Worm (Caenorhabditis elegans) whole organism, L1 larva: ENCODE data around the gene npr-20.
A peak's percentile ranks its signal among the peaks of the same experiment; 100 is the strongest.

ENCODE experiments used
- C16A3.4 ChIP-seq: fragments of 150-350 bp; optimal IDR thresholded peaks from 2 replicates; lab custom pipeline; 2014; ENCODE audit warnings: missing biosample characterization, missing genetic modification characterization
- aha-1 ChIP-seq: fragments of 150-350 bp; optimal IDR thresholded peaks from 2 replicates; lab custom pipeline; 2014; ENCODE audit warnings: missing biosample characterization, missing genetic modification characterization
- blmp-1 ChIP-seq: fragments of 150-350 bp; optimal IDR thresholded peaks from 2 replicates; lab custom pipeline; 2014; ENCODE audit warnings: missing biosample characterization, missing genetic modification characterization
- ceh-63 ChIP-seq: fragments of 200-800 bp; sonication (Bioruptor generic); optimal IDR thresholded peaks from 2 replicates; lab custom pipeline; 2018; ENCODE audit warnings: mild to moderate bottlenecking, missing genetic modification characterization, missing compliant biosample characterization
- ceh-8 ChIP-seq: fragments of 200-800 bp; sonication (Bioruptor generic); optimal IDR thresholded peaks from 2 replicates; lab custom pipeline; 2018; ENCODE audit warnings: mild to moderate bottlenecking, missing genetic modification characterization, moderate library complexity, missing compliant biosample characterization
- ceh-82 ChIP-seq, 3 experiments: fragments of 150-350 bp in 1 of 3; sonication (generic microtip) in 2 of 3; optimal IDR thresholded peaks; 2 replicates each; lab custom pipeline; 2014 to 2017; ENCODE audit warnings: missing biosample characterization in 3 of 3, missing genetic modification characterization in 3 of 3
- dpl-1 ChIP-seq, 3 experiments: fragments of 150-350 bp in 2 of 3; sonication (generic microtip) in 1 of 3; optimal IDR thresholded peaks; 2 replicates each; lab custom pipeline; 2014 to 2017; ENCODE audit warnings: missing biosample characterization in 3 of 3, missing genetic modification characterization in 3 of 3, missing genetic modification reagents in 3 of 3
- efl-1 ChIP-seq, 4 experiments: fragments of 150-350 bp; optimal IDR thresholded peaks in 3 of 4; peaks in 1 of 4; 1 replicate in 1 of 4; 2 replicates in 3 of 4; lab custom pipeline; 2014; ENCODE audit warnings: missing biosample characterization in 2 of 4, missing genetic modification characterization in 2 of 4, missing genetic modification reagents in 2 of 4
- egl-13 ChIP-seq: sonication (generic microtip); optimal IDR thresholded peaks from 2 replicates; lab custom pipeline; 2016; ENCODE audit warnings: missing genotype, missing genetic modification reagents, missing genetic modification characterization, missing compliant biosample characterization
- egl-27 ChIP-seq, 2 experiments: fragments of 150-350 bp in 1 of 2; sonication (generic microtip); optimal IDR thresholded peaks; 3 replicates each; lab custom pipeline; 2017 to 2018; ENCODE audit warnings: missing biosample characterization in 2 of 2, missing genetic modification characterization in 2 of 2, missing genetic modification reagents in 2 of 2
- elt-2 ChIP-seq: sonication (generic microtip); optimal IDR thresholded peaks from 2 replicates; lab custom pipeline; 2016; ENCODE audit warnings: missing genetic modification characterization, mild to moderate bottlenecking, inconsistent platforms, missing compliant biosample characterization, missing genetic modification reagents
- elt-3 ChIP-seq, 6 experiments: fragments of 150-350 bp in 1 of 6; sonication (generic microtip); optimal IDR thresholded peaks; 2 replicates each; lab custom pipeline; 2017 to 2018; ENCODE audit warnings: missing biosample characterization in 6 of 6, missing genetic modification characterization in 6 of 6, inconsistent platforms in 1 of 6
- fkh-10 ChIP-seq: sonication (generic microtip); optimal IDR thresholded peaks from 2 replicates; lab custom pipeline; 2017; ENCODE audit warnings: missing biosample characterization, missing genetic modification reagents, missing genetic modification characterization
- fkh-8 ChIP-seq: sonication (generic microtip); optimal IDR thresholded peaks from 2 replicates; lab custom pipeline; 2016; ENCODE audit warnings: mild to moderate bottlenecking, missing genetic modification characterization, missing compliant biosample characterization
- hlh-17 ChIP-seq: fragments of 200-800 bp; sonication (Bioruptor generic); optimal IDR thresholded peaks from 2 replicates; lab custom pipeline; 2018; ENCODE audit warnings: missing genetic modification characterization, mild to moderate bottlenecking, missing compliant biosample characterization, moderate library complexity, borderline replicate concordance
- irx-1 ChIP-seq: sonication (generic microtip); optimal IDR thresholded peaks from 2 replicates; lab custom pipeline; 2016; ENCODE audit warnings: missing genetic modification characterization, missing compliant biosample characterization
- lin-13 ChIP-seq: fragments of 150-350 bp; optimal IDR thresholded peaks from 2 replicates; lab custom pipeline; 2014; ENCODE audit warnings: missing biosample characterization, missing genetic modification reagents, missing genetic modification characterization
- lin-14 ChIP-seq: fragments of 200-800 bp; sonication (Bioruptor generic); optimal IDR thresholded peaks from 2 replicates; lab custom pipeline; 2018; ENCODE audit warnings: mild to moderate bottlenecking, missing genetic modification characterization, moderate library complexity, missing compliant biosample characterization
- lin-15B ChIP-seq: fragments of 150-350 bp; sonication (generic microtip); optimal IDR thresholded peaks from 3 replicates; lab custom pipeline; 2014; ENCODE audit warnings: missing biosample characterization, missing genetic modification characterization
- lin-35 ChIP-seq, 2 experiments: fragments of 150-350 bp; optimal IDR thresholded peaks; 2 replicates each; lab custom pipeline; 2014; ENCODE audit warnings: missing biosample characterization in 2 of 2, missing genetic modification characterization in 2 of 2, missing genetic modification reagents in 2 of 2
- lir-3 ChIP-seq: sonication (generic microtip); optimal IDR thresholded peaks from 2 replicates; lab custom pipeline; 2016; ENCODE audit warnings: mild to moderate bottlenecking, missing genetic modification characterization, moderate library complexity, missing compliant biosample characterization; ENCODE audit not compliant: poor library complexity
- lsy-2 ChIP-seq, 2 experiments: fragments of 150-350 bp; optimal IDR thresholded peaks; 2 replicates each; lab custom pipeline; 2014; ENCODE audit warnings: missing biosample characterization in 2 of 2, missing genetic modification characterization in 2 of 2
- mab-9 ChIP-seq: fragments of 200-800 bp; sonication (Bioruptor generic); IDR thresholded peaks from 2 replicates; pipeline ENCODE4 v1.3.6; 2022; ENCODE audit warnings: missing genetic modification reagents, missing genetic modification characterization, missing compliant biosample characterization
- mdl-1 ChIP-seq, 2 experiments: fragments of 150-350 bp; optimal IDR thresholded peaks; 2 replicates each; lab custom pipeline; 2014 to 2017; ENCODE audit warnings: missing biosample characterization in 2 of 2, missing genetic modification characterization in 2 of 2, inconsistent platforms in 1 of 2
- mef-2 ChIP-seq: fragments of 150-350 bp; optimal IDR thresholded peaks from 2 replicates; lab custom pipeline; 2014; ENCODE audit warnings: missing biosample characterization, missing genetic modification characterization
- mep-1 ChIP-seq: fragments of 150-350 bp; optimal IDR thresholded peaks from 2 replicates; lab custom pipeline; 2014; ENCODE audit warnings: missing biosample characterization, missing genetic modification characterization
- nhr-19 ChIP-seq: fragments of 200-800 bp; sonication (Bioruptor generic); conservative IDR thresholded peaks from 2 replicates; pipeline ENCODE4 v1.3.6; 2022; ENCODE audit warnings: missing genetic modification characterization, missing compliant biosample characterization
- nhr-20 ChIP-seq: sonication (generic microtip); optimal IDR thresholded peaks from 2 replicates; lab custom pipeline; 2016; ENCODE audit warnings: mild to moderate bottlenecking, missing genetic modification characterization, missing compliant biosample characterization
- nhr-237 ChIP-seq: fragments of 150-350 bp; optimal IDR thresholded peaks from 2 replicates; lab custom pipeline; 2014; ENCODE audit warnings: missing biosample characterization, missing genetic modification characterization
- nhr-28 ChIP-seq: fragments of 150-350 bp; optimal IDR thresholded peaks from 2 replicates; lab custom pipeline; 2014; ENCODE audit warnings: missing biosample characterization, missing genetic modification characterization
- nhr-47 ChIP-seq: sonication (generic microtip); optimal IDR thresholded peaks from 2 replicates; lab custom pipeline; 2016; ENCODE audit warnings: mild to moderate bottlenecking, missing genetic modification characterization, moderate library complexity, missing compliant biosample characterization
- nhr-71 ChIP-seq: sonication (generic microtip); optimal IDR thresholded peaks from 2 replicates; lab custom pipeline; 2016; ENCODE audit warnings: mild to moderate bottlenecking, missing genetic modification characterization, moderate library complexity, missing compliant biosample characterization
- nhr-77 ChIP-seq: fragments of 150-350 bp; optimal IDR thresholded peaks from 2 replicates; lab custom pipeline; 2014; ENCODE audit warnings: missing biosample characterization, missing genetic modification characterization
- nhr-85 ChIP-seq: sonication (generic microtip); peaks from one replicate; lab custom pipeline; 2016; ENCODE audit warnings: missing genetic modification characterization, inconsistent platforms, missing compliant biosample characterization
- nhr-90 ChIP-seq: sonication (generic microtip); optimal IDR thresholded peaks from 2 replicates; lab custom pipeline; 2016; ENCODE audit warnings: mild to moderate bottlenecking, missing genetic modification characterization, missing compliant biosample characterization; ENCODE audit not compliant: poor library complexity
- pag-3 ChIP-seq: sonication (generic microtip); optimal IDR thresholded peaks from 2 replicates; lab custom pipeline; 2017; ENCODE audit warnings: missing genetic modification characterization, mild to moderate bottlenecking, missing compliant biosample characterization, antibody characterized with exemption, borderline replicate concordance; ENCODE audit not compliant: insufficient read depth
- pax-3 ChIP-seq: fragments of 200-800 bp; sonication (Bioruptor generic); optimal IDR thresholded peaks from 2 replicates; lab custom pipeline; 2018; ENCODE audit warnings: mild to moderate bottlenecking, missing genetic modification characterization, moderate library complexity, missing compliant biosample characterization
- pqm-1 ChIP-seq: sonication (generic microtip); optimal IDR thresholded peaks from 3 replicates; lab custom pipeline; 2017; ENCODE audit warnings: missing biosample characterization, missing genetic modification characterization
- snu-23 ChIP-seq: sonication (generic microtip); optimal IDR thresholded peaks from 2 replicates; lab custom pipeline; 2016; ENCODE audit warnings: missing genetic modification characterization, missing compliant biosample characterization
- sptf-1 ChIP-seq: fragments of 150-350 bp; optimal IDR thresholded peaks from 2 replicates; lab custom pipeline; 2014; ENCODE audit warnings: missing biosample characterization, missing genetic modification characterization
- tbx-2 ChIP-seq: sonication (generic microtip); optimal IDR thresholded peaks from 2 replicates; lab custom pipeline; 2016; ENCODE audit warnings: missing genetic modification characterization, missing compliant biosample characterization
- tlp-1 ChIP-seq: fragments of 150-350 bp; optimal IDR thresholded peaks from 2 replicates; lab custom pipeline; 2014; ENCODE audit warnings: missing biosample characterization, missing genetic modification characterization
- unc-130 ChIP-seq: fragments of 150-350 bp; optimal IDR thresholded peaks from 2 replicates; lab custom pipeline; 2017; ENCODE audit warnings: missing biosample characterization, missing genetic modification characterization, inconsistent platforms
- vab-15 ChIP-seq: sonication (generic microtip); optimal IDR thresholded peaks from 2 replicates; lab custom pipeline; 2017; ENCODE audit warnings: missing genotype, mild to moderate bottlenecking, missing genetic modification characterization, missing compliant biosample characterization
- xbp-1 ChIP-seq: sonication (generic microtip); optimal IDR thresholded peaks from 2 replicates; lab custom pipeline; 2016; ENCODE audit warnings: missing genetic modification characterization, missing compliant biosample characterization

Gene npr-20

DNA sequence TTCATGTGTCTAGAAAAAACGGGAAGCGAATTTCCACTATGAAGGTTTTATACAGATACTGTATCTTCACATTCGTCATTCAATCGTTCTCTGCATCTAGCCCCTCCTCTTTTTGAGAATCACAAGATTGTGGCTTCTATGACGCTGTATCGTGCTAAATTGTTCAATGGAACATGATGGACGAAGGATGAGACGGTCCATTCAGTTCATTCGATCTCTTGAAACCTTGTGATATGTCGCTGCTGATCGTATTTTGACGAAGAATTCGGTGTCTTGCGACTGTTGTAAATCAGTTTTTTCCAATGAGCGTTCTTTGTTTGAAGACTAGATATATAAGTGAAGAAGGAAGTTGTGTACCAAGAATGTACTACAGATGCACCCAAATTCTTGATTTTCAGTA, 51.3 kb downstream of the npr-20 start:
- TF ChIP-seq lin-14 (peak; percentile 74), elt-3 (tag; optimal IDR thresholded peaks at IDR 0.05; lab: Kevin White, UChicago) (peak in 5 of 6 experiments; percentile 79 to 95 (median 86)), hlh-17 (no peak), nhr-20 (peak; percentile 93), nhr-237 (tag; lab: Kevin White, UChicago) (no peak), pag-3 (tag; lab: Kevin White, UChicago) (no peak), sptf-1 (tag; lab: Kevin White, UChicago) (no peak), nhr-71 (tag; lab: Kevin White, UChicago) (peak; percentile 89), nhr-19 (GFP tag; lab: Robert Waterston, UW) (peak; percentile 93), lin-35 (GFP tag; optimal IDR thresholded peaks at IDR 0.05; lab: Kevin White, UChicago) (peak in 1 of 2 experiments; percentile 70), fkh-10 (no peak), nhr-47 (tag; lab: Kevin White, UChicago) (peak; percentile 51), nhr-77 (tag; lab: Kevin White, UChicago) (peak; percentile 10), blmp-1 (tag; lab: Kevin White, UChicago) (peak; percentile 86), vab-15 (tag; lab: Kevin White, UChicago) (peak; percentile 28), tbx-2 (peak; percentile 73), egl-13 (no peak), elt-2 (tag; lab: Kevin White, UChicago) (no peak), lsy-2 (tag; optimal IDR thresholded peaks at IDR 0.05; lab: Kevin White, UChicago) (peak in 1 of 2 experiments; percentile 90), egl-27 (tag; optimal IDR thresholded peaks at IDR 0.05; lab: Kevin White, UChicago) (no peak), lin-13 (GFP tag; lab: Kevin White, UChicago) (peak; percentile 27), nhr-85 (tag; lab: Kevin White, UChicago) (peak; percentile 98), aha-1 (no peak), mdl-1 (tag; optimal IDR thresholded peaks at IDR 0.05; lab: Kevin White, UChicago) (peak in 1 of 2 experiments; percentile 80), irx-1 (tag; lab: Kevin White, UChicago) (peak; percentile 36), C16A3.4 (tag; lab: Kevin White, UChicago) (peak; percentile 70), nhr-90 (tag; lab: Kevin White, UChicago) (peak; percentile 74), mep-1 (peak; percentile 13), dpl-1 (GFP tag; optimal IDR thresholded peaks at IDR 0.05; lab: Kevin White, UChicago) (peak; percentile 1 to 24 (median 21)), ceh-8 (no peak), ceh-82 (tag; optimal IDR thresholded peaks at IDR 0.05; lab: Kevin White, UChicago) (peak in 1 of 3 experiments; percentile 5), lin-15B (tag; lab: Kevin White, UChicago) (no peak), lir-3 (tag; lab: Kevin White, UChicago) (peak; percentile 61), snu-23 (GFP tag; lab: Kevin White, UChicago) (peak; percentile 82), unc-130 (tag; lab: Kevin White, UChicago) (peak; percentile 78)

DNA sequence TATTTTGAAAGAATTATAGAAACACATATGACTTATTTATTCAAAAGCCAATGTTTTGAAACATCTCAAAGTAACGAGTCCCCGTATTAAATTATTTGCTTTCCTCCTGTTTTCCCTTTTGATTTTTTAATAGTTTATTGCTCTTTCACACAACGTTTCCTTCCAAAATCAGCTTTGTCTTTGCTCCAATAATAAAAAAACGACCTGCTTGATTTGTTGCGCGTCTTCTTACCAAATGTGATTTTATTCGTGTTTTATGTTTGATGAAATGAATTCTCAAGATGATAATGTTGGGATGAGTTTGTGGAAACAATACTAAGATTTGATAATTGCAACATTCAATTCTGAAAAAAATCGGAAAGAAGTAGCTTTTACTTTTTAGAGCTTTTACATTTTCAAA, 52.6 kb downstream of the npr-20 start:
- TF ChIP-seq nhr-20: no peak
- TF ChIP-seq tlp-1: no peak
- no peak for TF ChIP-seq nhr-28 (tag; lab: Kevin White, UChicago)
- TF ChIP-seq elt-3 (tag; optimal IDR thresholded peaks at IDR 0.05; lab: Kevin White, UChicago): peak in 1 of 6 experiments; percentile 23
- TF ChIP-seq fkh-8: no peak
- no peak for TF ChIP-seq pqm-1 (tag; lab: Kevin White, UChicago)
- TF ChIP-seq irx-1 (tag; lab: Kevin White, UChicago): no peak
- no peak for TF ChIP-seq ceh-63 (GFP tag; lab: Kevin White, UChicago)
- TF ChIP-seq nhr-77 (tag; lab: Kevin White, UChicago): no peak
- no peak for TF ChIP-seq mab-9
- no peak for TF ChIP-seq pax-3 (tag; lab: Kevin White, UChicago)
- no peak for TF ChIP-seq mef-2 (tag; lab: Kevin White, UChicago)
- no peak for TF ChIP-seq xbp-1 (tag; lab: Kevin White, UChicago)
- TF ChIP-seq aha-1: no peak
- no peak for TF ChIP-seq efl-1 (optimal IDR thresholded peaks at IDR 0.05; lab: Kevin White, UChicago)
- peak in 1 of 2 experiments; percentile 45 for TF ChIP-seq efl-1 (GFP tag; optimal IDR thresholded peaks at IDR 0.05 in 1 of 2; lab: Kevin White, UChicago)
- no peak for TF ChIP-seq tbx-2
- TF ChIP-seq lsy-2 (tag; optimal IDR thresholded peaks at IDR 0.05; lab: Kevin White, UChicago): no peak
- TF ChIP-seq fkh-10: no peak
